Fruit fly (Drosophila melanogaster): ENCODE measurements around the gene fkh.

The fkh gene

dm6 chr3R:28623564-28623963 is 38.5 kb upstream of the fkh start (continued):
- no peak for TF ChIP-seq Vsx2 (GFP tag; optimal IDR thresholded peaks at IDR 0.05; ENCODE audit: partially characterized antibody)
- TF ChIP-seq pan (optimal IDR thresholded peaks at IDR 0.05) = no peak
- no peak for TF ChIP-seq brk (GFP tag; optimal IDR thresholded peaks at IDR 0.05)
- TF ChIP-seq rgr (GFP tag; optimal IDR thresholded peaks at IDR 0.05) = peak; percentile 13
- no peak for TF ChIP-seq CG9705 (GFP tag; optimal IDR thresholded peaks at IDR 0.05)
- peak in 1 of 2 experiments; percentile 36 for TF ChIP-seq foxo (GFP tag; optimal IDR thresholded peaks at IDR 0.05)
- TF ChIP-seq GATAd (GFP tag; optimal IDR thresholded peaks at IDR 0.05) = no peak
- no peak for TF ChIP-seq tai (GFP tag; optimal IDR thresholded peaks at IDR 0.05)
- no peak for TF ChIP-seq ey (GFP tag; optimal IDR thresholded peaks at IDR 0.05)
- peak; percentile 16 for TF ChIP-seq Sp1 (GFP tag; optimal IDR thresholded peaks at IDR 0.05)
- no peak for TF ChIP-seq jim (GFP tag; optimal IDR thresholded peaks at IDR 0.05)

DNA sequence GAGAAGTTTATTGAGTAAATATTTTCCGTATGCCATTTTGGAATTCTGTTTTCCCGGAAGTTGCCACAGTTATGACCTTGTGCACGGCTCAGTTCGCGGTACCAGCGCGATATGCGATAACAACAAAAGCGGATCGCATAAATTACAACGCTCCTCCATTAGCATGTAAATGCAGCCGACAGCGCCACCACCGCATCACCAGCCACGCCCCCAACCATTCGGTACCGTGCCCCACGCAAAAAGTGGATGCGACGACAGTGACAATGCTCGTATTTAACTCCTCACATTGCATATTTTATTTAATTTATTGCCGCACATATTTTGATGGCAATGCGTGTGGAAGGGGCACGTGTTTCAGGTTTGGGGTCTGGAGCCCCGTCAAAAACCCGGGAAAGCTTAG is 38.1 kb upstream of the fkh start:
- TF ChIP-seq pan (optimal IDR thresholded peaks at IDR 0.05) (no peak), jim (GFP tag; optimal IDR thresholded peaks at IDR 0.05) (no peak), sv (GFP tag; optimal IDR thresholded peaks at IDR 0.05) (no peak), Sp1 (GFP tag; optimal IDR thresholded peaks at IDR 0.05) (no peak), Hr78 (GFP tag; optimal IDR thresholded peaks at IDR 0.05) (no peak), Dif (GFP tag; optimal IDR thresholded peaks at IDR 0.05; ENCODE audit: partially characterized antibody) (no peak), usp (GFP tag; optimal IDR thresholded peaks at IDR 0.05) (no peak), N (GFP tag; optimal IDR thresholded peaks at IDR 0.05) (no peak), Hnf4 (GFP tag; optimal IDR thresholded peaks at IDR 0.05) (no peak), fru (GFP tag; optimal IDR thresholded peaks at IDR 0.05) (no peak), Mio (GFP tag; optimal IDR thresholded peaks at IDR 0.05) (no peak), dmrt93B (GFP tag; optimal IDR thresholded peaks at IDR 0.05) (no peak), Dfd (GFP tag; optimal IDR thresholded peaks at IDR 0.05) (no peak), h (GFP tag; optimal IDR thresholded peaks at IDR 0.05) (no peak), Rel (GFP tag; optimal IDR thresholded peaks at IDR 0.05) (no peak), Rel (tag; optimal IDR thresholded peaks at IDR 0.05) (no peak)

- no peak for TF ChIP-seq brk (GFP tag; optimal IDR thresholded peaks at IDR 0.05)
- TF ChIP-seq tai (GFP tag; optimal IDR thresholded peaks at IDR 0.05) = no peak
- TF ChIP-seq Jra (GFP tag; optimal IDR thresholded peaks at IDR 0.05) = no peak
- no peak for TF ChIP-seq sv (GFP tag; optimal IDR thresholded peaks at IDR 0.05)
- no peak for TF ChIP-seq h (GFP tag; optimal IDR thresholded peaks at IDR 0.05)
- no peak for TF ChIP-seq Hr78 (GFP tag; optimal IDR thresholded peaks at IDR 0.05)
- TF ChIP-seq dmrt93B (GFP tag; optimal IDR thresholded peaks at IDR 0.05) = no peak
- TF ChIP-seq Sp1 (GFP tag; optimal IDR thresholded peaks at IDR 0.05) = no peak
- no peak for TF ChIP-seq usp (GFP tag; optimal IDR thresholded peaks at IDR 0.05)
- TF ChIP-seq jim (GFP tag; optimal IDR thresholded peaks at IDR 0.05) = no peak
- TF ChIP-seq CrebA (GFP tag; optimal IDR thresholded peaks at IDR 0.05; ENCODE audit: borderline replicate concordance) = no peak
- no peak for TF ChIP-seq lola (GFP tag; optimal IDR thresholded peaks at IDR 0.05)
- no peak for TF ChIP-seq Mio (GFP tag; optimal IDR thresholded peaks at IDR 0.05)
- no peak for TF ChIP-seq Hnf4 (GFP tag; optimal IDR thresholded peaks at IDR 0.05)
- no peak for TF ChIP-seq psq (GFP tag; optimal IDR thresholded peaks at IDR 0.05)
- TF ChIP-seq Hr83 (GFP tag; optimal IDR thresholded peaks at IDR 0.05; ENCODE audit: poor library complexity, severe bottlenecking) = no peak
- no peak for TF ChIP-seq HLH106 (tag; optimal IDR thresholded peaks at IDR 0.05)
- TF ChIP-seq br (GFP tag; optimal IDR thresholded peaks at IDR 0.05) = no peak
Observed at dm6 chr3R:28620813-28621212, 35.7 kb upstream of the fkh start.

DNA sequence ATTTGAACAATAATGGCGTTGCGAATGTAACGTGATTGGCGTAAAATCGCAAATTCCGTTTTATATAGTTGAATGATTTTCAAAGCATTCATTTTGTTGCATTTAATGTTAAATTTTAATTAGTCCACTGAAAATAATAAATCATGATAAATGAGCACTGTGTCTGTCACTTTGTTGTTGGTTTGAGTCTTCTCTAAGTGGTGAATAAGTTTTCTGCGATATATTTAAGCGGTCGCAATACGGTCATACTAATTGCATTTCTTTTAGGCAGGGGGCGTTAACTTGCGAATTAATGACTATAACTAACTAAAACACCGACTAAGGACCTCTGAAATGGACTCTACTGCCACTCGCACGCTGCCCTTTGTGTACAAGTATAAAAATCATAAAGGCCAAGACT is 20.8 kb upstream of the fkh start, which contains the start of gene CG9986:
TSS of gene CG9986 (plus strand) at position 245 of the 400 bp plus-strand sequence.
- TF ChIP-seq dsf (GFP tag; optimal IDR thresholded peaks at IDR 0.05; ENCODE audit: borderline replicate concordance) (no peak), Hr83 (GFP tag; optimal IDR thresholded peaks at IDR 0.05; ENCODE audit: poor library complexity, severe bottlenecking) (peak; percentile 56), Myc (optimal IDR thresholded peaks at IDR 0.05) (peak; percentile 77)

- no peak for TF ChIP-seq tai (GFP tag; optimal IDR thresholded peaks at IDR 0.05)
- TF ChIP-seq Hr83 (GFP tag; optimal IDR thresholded peaks at IDR 0.05; ENCODE audit: poor library complexity, severe bottlenecking) = no peak
- no peak for TF ChIP-seq HLH106 (tag; optimal IDR thresholded peaks at IDR 0.05)
- no peak for TF ChIP-seq Myc (optimal IDR thresholded peaks at IDR 0.05)
- TF ChIP-seq GATAd (GFP tag; optimal IDR thresholded peaks at IDR 0.05) = no peak
- TF ChIP-seq psq (GFP tag; optimal IDR thresholded peaks at IDR 0.05) = no peak
- no peak for TF ChIP-seq jim (GFP tag; optimal IDR thresholded peaks at IDR 0.05)
- no peak for TF ChIP-seq CG9705 (GFP tag; optimal IDR thresholded peaks at IDR 0.05)
- no peak for TF ChIP-seq Abd-B (GFP tag; optimal IDR thresholded peaks at IDR 0.05)
- no peak for TF ChIP-seq Sp1 (GFP tag; optimal IDR thresholded peaks at IDR 0.05)
- TF ChIP-seq OdsH (GFP tag; optimal IDR thresholded peaks at IDR 0.05) = no peak
- TF ChIP-seq Hnf4 (GFP tag; optimal IDR thresholded peaks at IDR 0.05) = no peak
- no peak for TF ChIP-seq lola (GFP tag; optimal IDR thresholded peaks at IDR 0.05)
- no peak for TF ChIP-seq N (GFP tag; optimal IDR thresholded peaks at IDR 0.05)
- no peak for TF ChIP-seq Mio (GFP tag; optimal IDR thresholded peaks at IDR 0.05)
- TF ChIP-seq h (GFP tag; optimal IDR thresholded peaks at IDR 0.05) = no peak
- no peak for TF ChIP-seq rgr (GFP tag; optimal IDR thresholded peaks at IDR 0.05)
- TF ChIP-seq Vsx2 (GFP tag; optimal IDR thresholded peaks at IDR 0.05; ENCODE audit: partially characterized antibody) = no peak
- TF ChIP-seq ey (GFP tag; optimal IDR thresholded peaks at IDR 0.05) = no peak
Observed at dm6 chr3R:28603561-28603960, 18.5 kb upstream of the fkh start.
